Worm (Caenorhabditis elegans): ENCODE results near the gene K09A9.6.

Gene K09A9.6

ce11 chrX:15594019-15594418 is 17.0 kb downstream of the K09A9.6 start:
- TF ChIP-seq elt-4 (tag; optimal IDR thresholded peaks at IDR 0.05) (peak; percentile 33), sdc-2 (tag; optimal IDR thresholded peaks at IDR 0.05) (no peak)

- TF ChIP-seq ceh-6 (GFP tag; optimal IDR thresholded peaks at IDR 0.05) (no peak), hlh-30 (tag; optimal IDR thresholded peaks at IDR 0.05; ENCODE audit: insufficient read depth) (no peak), Y22D7AL.16 (tag; optimal IDR thresholded peaks at IDR 0.05) (no peak), mec-3 (tag; optimal IDR thresholded peaks at IDR 0.05; ENCODE audit: borderline replicate concordance) (no peak), ceh-9 (tag; optimal IDR thresholded peaks at IDR 0.05) (no peak), pros-1 (tag; optimal IDR thresholded peaks at IDR 0.05) (no peak), pqm-1 (tag; optimal IDR thresholded peaks at IDR 0.05) (no peak), K02D7.2 (tag; optimal IDR thresholded peaks at IDR 0.05) (no peak), che-1 (tag; optimal IDR thresholded peaks at IDR 0.05) (no peak), ceh-14 (tag; optimal IDR thresholded peaks at IDR 0.05) (no peak), eyg-1 (tag; optimal IDR thresholded peaks at IDR 0.05) (no peak), ttx-3 (tag; optimal IDR thresholded peaks at IDR 0.05) (no peak), ceh-31 (tag; optimal IDR thresholded peaks at IDR 0.05) (no peak), T23F11.4 (GFP tag; optimal IDR thresholded peaks at IDR 0.05) (no peak), dmd-4 (tag; optimal IDR thresholded peaks at IDR 0.05; ENCODE audit: borderline replicate concordance) (no peak)
These were observed 20.0 kb downstream of the K09A9.6 start, which contains the start of gene K09A9.8 for ce11 chrX:15597077-15597476. Gene K09A9.8 (minus strand): TSS chrX:15597177.

- TF ChIP-seq elt-2 (tag; optimal IDR thresholded peaks at IDR 0.05) (peak; percentile 75), ttx-3 (tag; optimal IDR thresholded peaks at IDR 0.05) (no peak)
These were observed 21.8 kb downstream of the K09A9.6 start for ce11 chrX:15598661-15599384.

ce11 chrX:15599925-15600324 is 22.9 kb downstream of the K09A9.6 start:
- TF ChIP-seq dve-1 (tag; optimal IDR thresholded peaks at IDR 0.05) (no peak), tbx-7 (tag; optimal IDR thresholded peaks at IDR 0.05) (no peak), fkh-10 (GFP tag; optimal IDR thresholded peaks at IDR 0.05) (no peak), fax-1 (tag; optimal IDR thresholded peaks at IDR 0.05) (no peak), tbx-2 (tag; optimal IDR thresholded peaks at IDR 0.05) (no peak)

- TF ChIP-seq ceh-14 (tag; optimal IDR thresholded peaks at IDR 0.05), result no peak
- TF ChIP-seq ceh-19 (GFP tag; optimal IDR thresholded peaks at IDR 0.05), result no peak
- TF ChIP-seq K09A11.1 (tag; optimal IDR thresholded peaks at IDR 0.05; ENCODE audit: insufficient read depth), result no peak
- TF ChIP-seq mec-3 (tag; optimal IDR thresholded peaks at IDR 0.05; ENCODE audit: borderline replicate concordance), result no peak
- no peak for TF ChIP-seq sox-4 (tag; optimal IDR thresholded peaks at IDR 0.05)
- no peak for TF ChIP-seq lim-6 (tag; optimal IDR thresholded peaks at IDR 0.05)
- TF ChIP-seq ceh-48 (tag; optimal IDR thresholded peaks at IDR 0.05), result no peak
- no peak for TF ChIP-seq madf-2 (tag; optimal IDR thresholded peaks at IDR 0.05)
- TF ChIP-seq dve-1 (tag; optimal IDR thresholded peaks at IDR 0.05), result no peak
- TF ChIP-seq nhr-232 (tag; optimal IDR thresholded peaks at IDR 0.05), result no peak
- no peak for TF ChIP-seq ttx-3 (tag; optimal IDR thresholded peaks at IDR 0.05)
- TF ChIP-seq pat-9 (tag; optimal IDR thresholded peaks at IDR 0.05), result peak; percentile 6
- TF ChIP-seq hlh-30 (tag; optimal IDR thresholded peaks at IDR 0.05; ENCODE audit: insufficient read depth), result peak; percentile 5
- peak; percentile 51 for TF ChIP-seq elt-2 (tag; optimal IDR thresholded peaks at IDR 0.05)
- TF ChIP-seq npax-4 (tag; optimal IDR thresholded peaks at IDR 0.05), result no peak
These were observed 23.6 kb downstream of the K09A9.6 start, which contains the start of gene ent-2 for ce11 chrX:15600512-15601117. Gene ent-2 (plus strand): TSS chrX:15601067.
